Fruit fly (Drosophila melanogaster) ovary, adult (tissue): ENCODE measurements around the gene Hsc70-2.

ENCODE experiments used
- CG17801 ChIP-seq: fragments of 200-800 bp; optimal IDR thresholded peaks from 2 replicates; lab custom pipeline; 2019; ENCODE audit warnings: missing biosample characterization, mild to moderate bottlenecking, missing genetic modification characterization, moderate library complexity; ENCODE audit not compliant: partially characterized antibody

The Hsc70-2 gene

DNA sequence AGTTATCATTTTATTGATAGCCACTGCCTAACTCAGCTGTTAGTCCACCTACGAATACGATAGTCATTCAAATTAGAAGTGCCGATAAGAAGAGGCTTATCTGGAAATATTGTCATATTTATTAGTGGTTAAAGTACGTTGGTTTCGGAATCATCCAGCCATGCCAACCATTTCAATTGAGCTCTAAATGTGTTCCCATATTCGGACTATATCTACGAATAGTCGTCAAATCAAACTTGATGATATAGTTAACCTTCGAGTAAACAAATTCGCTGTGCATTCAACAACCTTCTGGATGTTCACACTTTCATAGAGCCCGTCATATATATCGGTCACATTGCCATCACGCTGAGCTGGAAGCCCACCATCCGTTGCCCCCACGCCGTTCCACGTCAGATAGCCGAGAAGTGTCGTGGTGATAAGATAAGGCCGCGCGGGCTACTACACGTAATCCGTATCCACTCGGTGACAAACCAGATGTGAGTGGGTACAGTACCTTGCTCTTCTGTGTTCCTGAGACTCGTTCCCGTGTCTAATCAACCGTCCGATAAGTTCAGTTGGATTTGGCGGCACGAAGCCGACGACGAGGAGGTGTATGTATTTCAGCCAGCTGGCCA is 26.2 kb upstream of the Hsc70-2 start:
- TF ChIP-seq CG17801 (GFP tag; lab: Kevin White, UChicago) = no peak

DNA sequence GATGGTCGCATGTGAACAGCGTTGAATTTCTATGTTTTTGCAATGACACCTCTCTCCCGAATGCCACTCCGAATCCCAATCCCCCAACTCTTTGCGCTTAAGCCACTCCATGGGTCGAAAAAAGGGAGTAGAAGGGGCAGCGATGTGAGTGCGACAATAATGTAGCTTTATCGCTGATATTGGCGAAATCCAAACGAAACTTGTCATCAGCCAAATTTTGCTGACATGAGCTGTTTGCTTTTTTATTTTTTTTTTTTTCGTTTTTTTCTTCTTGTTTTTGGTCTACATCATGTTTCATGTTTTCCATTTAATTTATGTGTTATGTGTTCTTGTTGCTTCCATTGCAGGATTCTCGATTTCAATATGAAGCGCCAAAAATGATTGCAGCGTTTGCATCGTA is 25.6 kb upstream of the Hsc70-2 start:
- TF ChIP-seq CG17801 (GFP tag; lab: Kevin White, UChicago) = peak; percentile 18

DNA sequence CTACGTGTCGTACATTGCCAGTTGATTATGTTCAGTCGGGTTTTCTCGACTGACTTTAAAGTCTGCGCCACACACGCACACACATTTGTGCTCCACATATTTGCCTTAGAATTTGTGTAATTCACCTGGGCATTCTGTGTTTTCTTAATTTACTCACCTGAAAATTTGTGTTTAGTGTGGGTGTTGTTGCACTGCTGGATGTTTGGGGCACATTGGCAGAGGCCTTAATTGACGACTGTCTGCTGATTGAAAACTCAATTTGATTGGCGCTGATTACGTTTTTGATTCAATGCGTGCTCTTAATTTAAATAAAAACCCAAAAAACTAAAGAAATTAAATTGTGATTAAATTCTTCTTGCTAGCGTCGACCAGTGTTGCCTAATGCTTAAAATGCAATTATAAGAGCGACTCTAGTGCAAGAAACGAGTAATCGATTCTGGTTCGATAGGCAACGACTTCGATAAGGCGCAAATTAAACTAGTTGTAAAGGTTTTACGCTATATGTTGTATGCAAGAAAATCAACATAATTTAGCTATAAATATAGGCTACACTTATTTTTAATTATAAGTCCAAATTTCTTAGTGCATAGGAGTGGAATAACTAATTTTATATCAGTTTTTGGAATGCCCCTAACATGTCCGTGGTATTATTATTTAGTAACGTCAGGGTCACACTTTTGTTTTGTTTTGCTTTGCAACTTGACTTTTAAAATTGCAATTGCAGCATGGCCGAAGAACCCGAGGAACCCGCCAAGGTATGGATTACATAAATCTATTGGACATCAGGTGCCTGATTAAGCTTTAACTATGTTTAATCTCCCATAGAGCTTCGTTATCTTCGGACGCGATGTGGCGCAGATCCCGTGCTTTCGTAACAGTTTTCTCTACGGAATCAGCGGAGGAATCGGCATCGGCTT is 14.0 kb upstream of the Hsc70-2 start, which contains the start of the genes CG46281 and CG46280:
TSS of gene CG46281 (minus strand) at position 51 of the 917 bp plus-strand sequence.
TSS of gene CG46280 (minus strand) at position 403 of the 917 bp plus-strand sequence.
- peak; percentile 49 for TF ChIP-seq CG17801 (GFP tag; lab: Kevin White, UChicago)

DNA sequence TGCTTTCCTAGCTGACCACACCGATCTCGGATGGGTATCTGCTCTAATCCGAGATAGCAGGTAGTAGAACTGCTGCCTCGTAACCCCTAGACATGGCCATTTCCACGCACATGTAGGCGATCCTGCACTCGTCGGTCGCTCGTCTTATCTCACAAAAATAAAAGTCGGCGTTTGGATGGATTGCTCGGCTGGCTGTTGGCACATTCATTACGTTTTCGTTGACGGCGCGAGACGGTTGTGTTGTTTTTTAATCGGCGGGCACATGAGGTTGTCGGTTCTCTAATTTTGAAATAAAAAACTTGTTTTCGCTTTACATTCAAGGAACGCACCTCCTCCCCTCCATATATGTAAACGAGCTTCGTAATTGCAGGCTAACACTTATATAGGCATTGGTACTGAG is 12.2 kb upstream of the Hsc70-2 start, which contains the start of gene ry:
TSS of gene ry (plus strand) at position 206 of the 400 bp plus-strand sequence.
- no peak for TF ChIP-seq CG17801 (GFP tag; lab: Kevin White, UChicago)

DNA sequence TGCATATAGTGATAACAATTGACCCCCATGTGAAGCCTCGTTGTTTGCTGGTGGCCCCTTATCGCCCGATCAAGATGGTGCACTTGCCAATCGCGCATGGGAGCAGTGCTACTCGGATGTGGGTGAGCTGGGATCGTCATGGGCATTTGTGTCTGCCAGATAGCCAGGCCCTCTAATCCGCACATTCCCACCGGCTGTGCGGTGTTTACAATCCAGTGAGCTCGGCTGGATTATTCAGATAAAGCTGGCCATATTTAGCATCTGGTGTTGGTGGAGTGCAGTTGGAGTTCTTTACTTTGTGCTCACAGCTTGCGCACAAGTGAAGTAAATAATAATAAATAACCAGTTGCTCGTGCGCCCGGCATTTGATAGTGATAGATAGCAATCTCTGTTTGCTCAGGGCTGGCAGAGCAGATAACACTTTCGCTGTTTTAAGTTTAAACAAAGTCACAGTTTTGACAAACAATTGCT is 11.5 kb upstream of the Hsc70-2 start:
- peak; percentile 34 for TF ChIP-seq CG17801 (GFP tag; lab: Kevin White, UChicago)

DNA sequence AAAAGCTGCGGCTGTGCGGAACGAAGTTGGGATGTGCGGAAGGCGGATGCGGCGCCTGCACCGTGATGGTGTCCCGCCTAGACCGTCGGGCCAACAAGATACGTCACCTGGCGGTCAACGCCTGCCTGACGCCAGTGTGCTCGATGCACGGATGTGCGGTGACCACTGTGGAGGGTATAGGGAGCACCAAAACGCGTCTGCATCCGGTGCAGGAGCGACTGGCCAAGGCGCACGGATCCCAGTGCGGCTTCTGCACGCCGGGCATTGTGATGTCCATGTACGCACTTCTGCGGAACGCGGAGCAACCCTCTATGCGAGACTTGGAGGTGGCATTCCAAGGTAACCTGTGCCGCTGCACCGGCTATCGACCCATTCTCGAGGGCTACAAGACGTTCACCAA is 10.9 kb upstream of the Hsc70-2 start:
- TF ChIP-seq CG17801 (GFP tag; lab: Kevin White, UChicago) = no peak

DNA sequence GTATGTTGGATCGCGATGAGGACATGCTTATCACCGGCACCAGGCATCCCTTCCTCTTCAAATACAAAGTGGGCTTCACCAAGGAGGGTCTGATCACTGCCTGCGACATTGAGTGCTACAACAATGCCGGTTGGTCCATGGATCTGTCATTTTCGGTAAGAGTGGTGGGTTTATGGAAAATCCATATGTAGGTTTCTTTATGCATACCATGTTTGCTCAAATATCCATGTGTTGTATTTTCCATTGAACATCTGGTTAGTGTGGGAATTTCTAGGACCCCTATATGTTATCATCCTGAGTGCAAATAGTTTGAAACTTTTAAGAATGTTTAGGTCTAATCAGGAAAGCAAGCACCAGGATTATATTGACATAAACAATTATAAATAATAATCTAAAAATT is 8.5 kb upstream of the Hsc70-2 start:
- TF ChIP-seq CG17801 (GFP tag; lab: Kevin White, UChicago) = no peak

DNA sequence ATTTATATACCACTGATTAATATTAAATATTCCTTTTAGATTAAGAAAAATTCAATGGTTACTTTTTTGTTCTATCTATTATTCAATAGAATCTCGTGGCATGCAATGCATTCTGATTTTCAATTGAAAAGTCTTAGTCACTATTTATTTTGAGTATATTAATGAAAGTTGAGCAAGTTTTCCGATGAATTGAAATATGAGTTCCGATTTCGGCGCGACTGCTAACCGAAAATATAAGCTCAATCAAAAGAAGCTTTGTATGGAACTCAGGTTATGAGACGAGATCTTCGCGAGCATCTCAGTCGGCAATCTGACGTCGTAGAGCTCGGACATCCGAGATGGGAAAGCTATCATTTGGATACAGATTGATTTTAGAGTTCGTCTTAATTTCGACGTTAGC is 6.5 kb upstream of the Hsc70-2 start, which contains the start of gene CG11668:
TSS of gene CG11668 (plus strand) at position 301 of the 400 bp plus-strand sequence.
- TF ChIP-seq CG17801 (GFP tag; lab: Kevin White, UChicago) = no peak

DNA sequence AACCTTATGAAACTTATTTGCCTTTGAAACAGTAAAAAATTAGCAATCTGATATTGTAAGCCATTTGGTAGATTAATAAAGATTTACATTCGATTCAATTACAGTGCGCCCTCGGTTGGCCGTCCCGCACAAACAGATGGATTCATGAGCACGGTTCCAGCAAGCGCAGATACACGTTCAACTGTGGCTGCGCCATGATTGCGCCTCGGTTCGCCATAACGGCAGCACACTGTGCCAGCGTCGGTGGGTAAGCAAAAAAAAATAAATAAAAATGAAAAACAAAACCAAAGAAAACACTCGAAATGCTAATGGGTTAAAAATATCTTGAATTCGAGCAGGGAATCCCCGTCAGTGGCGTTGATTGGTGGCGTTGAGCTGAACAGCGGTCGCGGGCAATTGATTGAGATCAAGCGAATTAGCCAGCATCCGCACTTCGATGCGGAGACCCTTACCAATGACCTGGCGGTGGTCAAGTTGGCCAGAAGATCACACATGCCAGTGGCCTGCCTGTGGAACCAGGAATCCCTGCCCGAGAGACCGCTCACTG is 5.4 kb upstream of the Hsc70-2 start:
- no peak for TF ChIP-seq CG17801 (GFP tag; lab: Kevin White, UChicago)

DNA sequence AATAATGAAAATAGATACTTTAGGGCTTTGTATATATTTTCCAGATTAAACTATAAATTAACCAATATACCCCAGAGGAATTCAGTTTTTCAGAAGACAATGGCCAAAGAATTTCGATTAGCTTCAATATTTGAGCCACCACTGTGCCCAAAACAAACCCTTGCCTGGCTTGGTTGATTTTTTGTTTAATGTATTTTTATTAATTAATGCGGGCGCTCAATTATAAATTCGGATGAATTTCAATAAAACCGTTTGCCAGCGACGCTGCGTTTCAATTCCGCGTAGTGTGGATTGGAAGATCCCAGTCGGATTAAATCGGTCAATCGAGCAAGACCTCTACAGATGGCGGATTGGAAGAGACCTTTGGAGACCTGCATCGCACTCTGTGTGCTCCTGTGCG is 2.8 kb upstream of the Hsc70-2 start, which contains the start of gene CG11670:
TSS of gene CG11670 (plus strand) at position 301 of the 400 bp plus-strand sequence.
- no peak for TF ChIP-seq CG17801 (GFP tag; lab: Kevin White, UChicago)

DNA sequence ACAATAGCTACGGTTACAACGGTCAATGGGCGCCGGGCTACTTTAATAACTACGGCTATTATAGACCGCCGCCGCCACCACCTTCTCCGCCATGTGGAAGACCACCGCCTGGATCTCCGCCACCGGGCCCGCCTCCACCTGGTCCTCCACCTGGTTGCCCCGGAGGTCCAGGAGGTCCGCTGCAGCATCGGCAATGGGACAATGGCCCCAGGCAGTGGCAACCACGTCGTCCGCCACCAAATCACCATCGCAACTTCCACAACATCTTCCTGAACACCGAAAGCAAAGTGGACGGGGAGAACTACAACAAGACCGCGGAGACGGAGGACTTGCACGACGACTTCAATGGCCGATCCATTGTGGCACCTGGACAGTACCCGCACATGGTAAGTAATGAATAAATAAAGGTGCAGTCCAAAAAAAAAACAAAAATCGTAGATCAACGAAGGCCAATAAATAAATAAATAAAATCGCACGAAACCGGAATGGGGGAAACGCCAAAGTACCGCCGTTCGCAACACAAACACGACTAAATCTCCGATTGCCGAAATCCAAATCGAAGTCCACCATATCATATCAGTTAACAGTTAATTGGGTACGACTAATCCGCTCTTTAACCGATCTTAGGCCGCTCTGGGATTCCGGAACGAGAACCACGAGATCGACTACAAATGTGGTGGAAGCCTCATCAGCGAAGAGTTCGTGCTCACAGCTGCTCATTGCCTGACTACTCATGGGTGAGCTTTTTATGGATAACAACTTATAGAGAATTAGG is 2.1 kb upstream of the Hsc70-2 start, which contains the start of gene snk:
TSS of gene snk (minus strand) at position 513 of the 775 bp plus-strand sequence.
- no peak for TF ChIP-seq CG17801 (GFP tag; lab: Kevin White, UChicago)

DNA sequence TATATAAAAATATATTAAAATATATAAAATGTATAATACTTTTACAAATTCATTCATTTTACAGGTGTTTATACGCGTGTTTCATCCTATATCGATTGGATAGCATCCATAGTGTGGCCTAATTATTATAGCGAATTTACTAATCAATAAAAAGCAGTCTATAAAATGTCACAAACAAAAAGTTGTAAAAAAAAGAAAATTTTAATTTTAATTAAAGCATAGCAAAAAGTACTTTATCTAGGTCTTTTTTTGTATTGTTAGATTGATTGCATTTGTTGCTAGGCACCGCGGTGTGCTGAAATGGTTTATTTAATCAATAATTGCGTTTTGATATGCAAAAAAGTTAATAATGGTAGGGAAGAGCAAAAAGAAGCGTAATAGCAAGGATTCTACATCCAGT is 702 bp upstream of the Hsc70-2 start, which contains the start of gene CG45122:
TSS of gene CG45122 (plus strand) at position 301 of the 400 bp plus-strand sequence.
- no peak for TF ChIP-seq CG17801 (GFP tag; lab: Kevin White, UChicago)

DNA sequence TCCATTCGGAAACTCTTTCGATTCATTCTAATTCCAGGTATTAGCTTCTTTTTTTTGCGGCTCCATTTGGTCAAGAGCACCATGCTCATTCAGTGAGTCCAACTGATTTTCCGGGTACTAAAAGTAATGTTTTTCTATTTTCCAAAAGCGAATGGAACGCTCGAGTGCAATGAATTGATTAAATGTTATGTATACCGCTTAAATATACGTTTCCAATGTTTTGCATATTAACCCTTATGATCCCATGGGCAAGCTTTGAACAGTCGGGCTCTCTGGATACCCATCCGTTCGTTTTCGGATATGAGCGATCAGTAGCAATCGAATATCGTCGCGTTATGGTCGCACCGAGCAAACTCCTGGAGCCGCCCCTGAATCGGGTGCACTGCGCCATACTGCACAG is 2.9 kb downstream of the Hsc70-2 start, which contains the start of gene CG31157:
TSS of gene CG31157 (plus strand) at position 301 of the 400 bp plus-strand sequence.
- no peak for TF ChIP-seq CG17801 (GFP tag; lab: Kevin White, UChicago)

DNA sequence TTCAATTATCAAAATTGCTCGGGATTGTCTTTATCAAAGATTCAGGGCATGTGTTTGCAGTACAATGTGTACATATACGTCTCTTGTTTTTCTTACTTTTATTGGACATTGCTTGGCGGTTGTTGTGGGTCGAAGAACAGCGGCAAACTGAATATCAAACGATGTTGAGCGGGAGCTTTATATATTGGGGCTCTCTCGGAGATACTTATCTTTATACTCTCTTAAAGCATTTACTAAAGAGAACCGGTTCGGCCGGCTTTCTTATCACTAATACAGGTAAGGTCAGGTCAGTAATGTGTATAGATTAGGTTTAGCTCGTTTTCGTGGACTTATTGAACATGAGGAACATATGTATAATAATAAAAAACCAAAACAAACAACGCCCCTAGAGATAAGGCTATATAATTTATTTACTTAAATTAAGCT is 6.8 kb downstream of the Hsc70-2 start, which contains the start of gene CG7966:
TSS of gene CG7966 (minus strand) at position 156 of the 426 bp plus-strand sequence.
- TF ChIP-seq CG17801 (GFP tag; lab: Kevin White, UChicago) = no peak
